Worm (Caenorhabditis elegans) whole organism, L3 larva: ENCODE measurements around the gene ZK688.9.
A peak's percentile ranks its signal among the peaks of the same experiment; 100 is the strongest.

Experiments used
- R02D3.7 ChIP-seq: fragments of 150-350 bp; optimal IDR thresholded peaks from 2 replicates; lab custom pipeline; 2014; ENCODE audit warnings: missing biosample characterization, missing genetic modification characterization
- ZK546.5 ChIP-seq: sonication (generic microtip); optimal IDR thresholded peaks from 2 replicates; lab custom pipeline; 2017; ENCODE audit warnings: missing biosample characterization, missing genetic modification characterization
- aly-2 ChIP-seq: fragments of 150-350 bp; optimal IDR thresholded peaks from 2 replicates; lab custom pipeline; 2014; ENCODE audit warnings: missing biosample characterization, missing genetic modification characterization
- ama-1 ChIP-seq: fragments of 150-350 bp; optimal IDR thresholded peaks from 2 replicates; lab custom pipeline; 2018
- ceh-82 ChIP-seq: fragments of 150-350 bp; optimal IDR thresholded peaks from 2 replicates; lab custom pipeline; 2014; ENCODE audit warnings: missing biosample characterization, missing genetic modification characterization
- ceh-9 ChIP-seq: sonication (generic microtip); optimal IDR thresholded peaks from 2 replicates; lab custom pipeline; 2018; ENCODE audit warnings: missing biosample characterization, missing genetic modification characterization
- daf-12 ChIP-seq: fragments of 150-350 bp; optimal IDR thresholded peaks from 2 replicates; lab custom pipeline; 2014; ENCODE audit warnings: missing biosample characterization, missing genetic modification reagents, missing genetic modification characterization
- egl-5 ChIP-seq: fragments of 150-350 bp; optimal IDR thresholded peaks from 2 replicates; lab custom pipeline; 2017; ENCODE audit warnings: missing biosample characterization, missing genetic modification reagents, missing genetic modification characterization, inconsistent platforms
- elt-1 ChIP-seq: fragments of 150-350 bp; optimal IDR thresholded peaks from 2 replicates; lab custom pipeline; 2014; ENCODE audit warnings: missing biosample characterization, missing genetic modification characterization
- elt-2 ChIP-seq: sonication (generic microtip); optimal IDR thresholded peaks from 2 replicates; lab custom pipeline; 2016; ENCODE audit warnings: missing genetic modification reagents, mild to moderate bottlenecking, missing genetic modification characterization, missing compliant biosample characterization
- eor-1 ChIP-seq, 2 experiments: fragments of 150-350 bp; optimal IDR thresholded peaks; 2 replicates each; lab custom pipeline; 2014 to 2018; ENCODE audit warnings: missing biosample characterization in 2 of 2, missing genetic modification characterization in 2 of 2
- fkh-10 ChIP-seq: sonication (generic microtip); optimal IDR thresholded peaks from 2 replicates; lab custom pipeline; 2017; ENCODE audit warnings: missing biosample characterization, missing genetic modification reagents, missing genetic modification characterization
- fkh-2 ChIP-seq: fragments of 150-350 bp; optimal IDR thresholded peaks from 2 replicates; lab custom pipeline; 2014; ENCODE audit warnings: missing biosample characterization, missing genetic modification reagents, missing genetic modification characterization
- fos-1 ChIP-seq: fragments of 150-350 bp; optimal IDR thresholded peaks from 2 replicates; lab custom pipeline; 2014; ENCODE audit warnings: missing biosample characterization, missing genetic modification characterization
- hmg-11 ChIP-seq: sonication (generic microtip); optimal IDR thresholded peaks from 2 replicates; lab custom pipeline; 2016; ENCODE audit warnings: missing genetic modification characterization, missing compliant biosample characterization
- jun-1 ChIP-seq: fragments of 150-350 bp; optimal IDR thresholded peaks from 2 replicates; lab custom pipeline; 2014; ENCODE audit warnings: missing biosample characterization, missing genetic modification reagents, missing genetic modification characterization
- lsy-12 ChIP-seq: sonication (generic microtip); optimal IDR thresholded peaks from 2 replicates; lab custom pipeline; 2016; ENCODE audit warnings: mild to moderate bottlenecking, missing genetic modification characterization, missing compliant biosample characterization
- mdl-1 ChIP-seq: fragments of 150-350 bp; optimal IDR thresholded peaks from 2 replicates; lab custom pipeline; 2014; ENCODE audit warnings: missing biosample characterization, missing genetic modification characterization
- nfya-1 ChIP-seq: sonication (generic microtip); optimal IDR thresholded peaks from 2 replicates; lab custom pipeline; 2017; ENCODE audit warnings: missing genetic modification characterization, mild to moderate bottlenecking, missing compliant biosample characterization, antibody characterized with exemption, moderate library complexity; ENCODE audit not compliant: insufficient read depth
- nhr-11 ChIP-seq: fragments of 150-350 bp; optimal IDR thresholded peaks from 2 replicates; lab custom pipeline; 2014; ENCODE audit warnings: missing biosample characterization, missing genetic modification characterization
- nhr-12 ChIP-seq: fragments of 150-350 bp; optimal IDR thresholded peaks from 2 replicates; lab custom pipeline; 2014; ENCODE audit warnings: missing biosample characterization, missing genetic modification characterization
- nhr-23 ChIP-seq: fragments of 150-350 bp; optimal IDR thresholded peaks from 2 replicates; lab custom pipeline; 2014; ENCODE audit warnings: missing biosample characterization, missing genetic modification reagents, missing genetic modification characterization
- nhr-237 ChIP-seq: fragments of 150-350 bp; optimal IDR thresholded peaks from 2 replicates; lab custom pipeline; 2014; ENCODE audit warnings: missing biosample characterization, missing genetic modification characterization
- nhr-25 ChIP-seq: sonication (generic microtip); optimal IDR thresholded peaks from 2 replicates; lab custom pipeline; 2017; ENCODE audit warnings: missing biosample characterization, missing genetic modification characterization
- nhr-43 ChIP-seq: sonication (generic microtip); optimal IDR thresholded peaks from 2 replicates; lab custom pipeline; 2016; ENCODE audit warnings: mild to moderate bottlenecking, missing genetic modification characterization, missing compliant biosample characterization; ENCODE audit not compliant: poor library complexity, severe bottlenecking
- nhr-67 ChIP-seq: fragments of 150-350 bp; optimal IDR thresholded peaks from 2 replicates; lab custom pipeline; 2014; ENCODE audit warnings: missing biosample characterization, missing genetic modification characterization
- nhr-76 ChIP-seq: fragments of 150-350 bp; sonication (generic microtip); optimal IDR thresholded peaks from 5 replicates; lab custom pipeline; 2014; ENCODE audit warnings: missing biosample characterization, missing genetic modification characterization
- nhr-77 ChIP-seq: fragments of 150-350 bp; optimal IDR thresholded peaks from 2 replicates; lab custom pipeline; 2014; ENCODE audit warnings: missing biosample characterization, missing genetic modification characterization
- pha-4 ChIP-seq: fragments of 150-350 bp; optimal IDR thresholded peaks from 2 replicates; lab custom pipeline; 2014; ENCODE audit warnings: missing biosample characterization, missing genetic modification reagents, missing genetic modification characterization
- pqm-1 ChIP-seq: fragments of 150-350 bp; optimal IDR thresholded peaks from 2 replicates; lab custom pipeline; 2017; ENCODE audit warnings: missing biosample characterization, missing genetic modification characterization, inconsistent platforms
- skn-1 ChIP-seq: fragments of 150-350 bp; optimal IDR thresholded peaks from 2 replicates; lab custom pipeline; 2014; ENCODE audit warnings: missing biosample characterization, missing genetic modification characterization
- snpc-4 ChIP-seq: fragments of 150-350 bp; optimal IDR thresholded peaks from 2 replicates; lab custom pipeline; 2014; ENCODE audit warnings: missing biosample characterization, missing genetic modification characterization
- tbx-2 ChIP-seq: sonication (generic microtip); optimal IDR thresholded peaks from 2 replicates; lab custom pipeline; 2016; ENCODE audit warnings: mild to moderate bottlenecking, missing genetic modification characterization, missing compliant biosample characterization
- unc-39 ChIP-seq: sonication (generic microtip); optimal IDR thresholded peaks from 4 replicates; lab custom pipeline; 2017; ENCODE audit warnings: missing biosample characterization, missing genetic modification characterization
- unc-62 ChIP-seq: fragments of 150-350 bp; sonication (generic microtip); optimal IDR thresholded peaks from 4 replicates; lab custom pipeline; 2014; ENCODE audit warnings: missing biosample characterization, missing genetic modification reagents, missing genetic modification characterization
- zag-1 ChIP-seq: fragments of 150-350 bp; optimal IDR thresholded peaks from 2 replicates; lab custom pipeline; 2014; ENCODE audit warnings: missing biosample characterization, missing genetic modification characterization
- ztf-11 ChIP-seq: fragments of 150-350 bp; optimal IDR thresholded peaks from 2 replicates; lab custom pipeline; 2014; ENCODE audit warnings: missing biosample characterization, missing genetic modification characterization

ZK688.9 gene

ce11 chrIII:7848173-7848572 lies 34.6 kb downstream of the ZK688.9 start:
- TF ChIP-seq nfya-1 (tag; lab: Kevin White, UChicago) (peak; percentile 29), ceh-9 (no peak), nhr-25 (no peak), unc-62 (GFP tag; lab: Kevin White, UChicago) (no peak), egl-5 (tag; lab: Kevin White, UChicago) (peak; percentile 6), daf-12 (tag; lab: Kevin White, UChicago) (no peak)

ce11 chrIII:7843536-7843935 lies 39.3 kb downstream of the ZK688.9 start, which contains the start of gene ZK652.8:
Gene ZK652.8, minus strand, starts transcription at chrIII:7843636.
- TF ChIP-seq nhr-25 = no peak
- TF ChIP-seq pqm-1 = no peak
- TF ChIP-seq elt-1 (tag; lab: Kevin White, UChicago) = no peak
- TF ChIP-seq tbx-2 (tag; lab: Kevin White, UChicago) = no peak
- no peak for TF ChIP-seq skn-1 (tag; lab: Kevin White, UChicago)
- no peak for TF ChIP-seq pha-4 (tag; lab: Kevin White, UChicago)
- TF ChIP-seq ztf-11 (tag; lab: Kevin White, UChicago) = no peak
- TF ChIP-seq nhr-43 = no peak
- no peak for TF ChIP-seq ceh-82 (tag; lab: Kevin White, UChicago)
- TF ChIP-seq nhr-237 = no peak
- no peak for TF ChIP-seq daf-12 (tag; lab: Kevin White, UChicago)
- TF ChIP-seq, all 47 proteins: peak for 0

- no peak for TF ChIP-seq nhr-23
- TF ChIP-seq nhr-11 (tag; lab: Kevin White, UChicago) = no peak
- no peak for TF ChIP-seq unc-62 (GFP tag; lab: Kevin White, UChicago)
Measured at ce11 chrIII:7838907-7839642, 43.7 kb downstream of the ZK688.9 start, which contains the start of gene ceh-23. Gene ceh-23, plus strand, starts transcription at chrIII:7839592.

- TF ChIP-seq egl-5 (tag; lab: Kevin White, UChicago) = no peak
- no peak for TF ChIP-seq R02D3.7 (tag; lab: Kevin White, UChicago)
- TF ChIP-seq snpc-4 = no peak
- TF ChIP-seq ZK546.5 (tag; lab: Kevin White, UChicago) = no peak
- no peak for TF ChIP-seq hmg-11 (tag; lab: Kevin White, UChicago)
- TF ChIP-seq nhr-25 = no peak
- no peak for TF ChIP-seq elt-2 (tag; lab: Kevin White, UChicago)
- no peak for TF ChIP-seq nhr-67 (tag; lab: Kevin White, UChicago)
- no peak for TF ChIP-seq nhr-237
- TF ChIP-seq ama-1 (lab: Kevin White, UChicago) = no peak
- TF ChIP-seq fkh-10 (GFP tag; lab: Kevin White, UChicago) = no peak
- no peak for TF ChIP-seq nhr-77 (tag; lab: Kevin White, UChicago)
- no peak for TF ChIP-seq mdl-1 (tag; lab: Kevin White, UChicago)
- TF ChIP-seq nhr-12 (tag; lab: Kevin White, UChicago) = no peak
- no peak for TF ChIP-seq eor-1 (tag; optimal IDR thresholded peaks at IDR 0.05; lab: Kevin White, UChicago)
- TF ChIP-seq nhr-11 (tag; lab: Kevin White, UChicago) = no peak
Measured at ce11 chrIII:7837567-7837966, 45.2 kb downstream of the ZK688.9 start.

ce11 chrIII:7835684-7836083 lies 47.1 kb downstream of the ZK688.9 start:
- no peak for TF ChIP-seq fos-1
- TF ChIP-seq unc-39 (tag; lab: Kevin White, UChicago) = no peak
- no peak for TF ChIP-seq nhr-23
- no peak for TF ChIP-seq nhr-77 (tag; lab: Kevin White, UChicago)
- no peak for TF ChIP-seq zag-1 (tag; lab: Kevin White, UChicago)
- TF ChIP-seq tbx-2 (tag; lab: Kevin White, UChicago) = no peak
- no peak for TF ChIP-seq aly-2
- TF ChIP-seq nhr-43 = no peak
- no peak for TF ChIP-seq fkh-2 (tag; lab: Kevin White, UChicago)
- TF ChIP-seq lsy-12 (tag; lab: Kevin White, UChicago) = no peak
- no peak for TF ChIP-seq R02D3.7 (tag; lab: Kevin White, UChicago)
- no peak for TF ChIP-seq jun-1 (tag; lab: Kevin White, UChicago)
- no peak for TF ChIP-seq nhr-12 (tag; lab: Kevin White, UChicago)
- no peak for TF ChIP-seq nhr-237
- no peak for TF ChIP-seq ama-1 (lab: Kevin White, UChicago)
- no peak for TF ChIP-seq nhr-76 (tag; lab: Kevin White, UChicago)
- no peak for TF ChIP-seq nfya-1 (tag; lab: Kevin White, UChicago)
- TF ChIP-seq, all 47 proteins: peak for 0
